Fruit fly (Drosophila melanogaster) whole organism, prepupa: Measurements from ENCODE around the gene drn.

ENCODE experiments used
- CG32006 ChIP-seq: fragments of 200-800 bp; sonication (Bioruptor generic); optimal IDR thresholded peaks from 3 replicates; lab custom pipeline; 2017; ENCODE audit warnings: missing biosample characterization, mild to moderate bottlenecking, missing genetic modification characterization
- CG4318 ChIP-seq: fragments of 200-800 bp; sonication (Bioruptor generic); optimal IDR thresholded peaks from 3 replicates; lab custom pipeline; 2017; ENCODE audit warnings: missing biosample characterization, mild to moderate bottlenecking, missing genetic modification characterization
- CG6276 ChIP-seq: fragments of 200-800 bp; sonication (Bioruptor generic); optimal IDR thresholded peaks from 2 replicates; lab custom pipeline; 2017; ENCODE audit warnings: missing biosample characterization, mild to moderate bottlenecking, missing genetic modification characterization
- Smox ChIP-seq: fragments of 200-800 bp; sonication (Bioruptor generic); optimal IDR thresholded peaks from 3 replicates; lab custom pipeline; 2016; ENCODE audit warnings: missing biosample characterization, missing genetic modification characterization
- cyc ChIP-seq: fragments of 200-800 bp; sonication (Bioruptor generic); optimal IDR thresholded peaks from 3 replicates; lab custom pipeline; 2016; ENCODE audit warnings: missing biosample characterization, missing genetic modification characterization
- fd85E ChIP-seq: fragments of 200-800 bp; sonication (Bioruptor generic); optimal IDR thresholded peaks from 3 replicates; lab custom pipeline; 2016; ENCODE audit warnings: missing biosample characterization, missing genetic modification characterization
- pdm3 ChIP-seq: fragments of 200-800 bp; sonication (Bioruptor generic); optimal IDR thresholded peaks from 3 replicates; lab custom pipeline; 2016; ENCODE audit warnings: missing biosample characterization, missing genetic modification characterization
- spab ChIP-seq: fragments of 200-800 bp; sonication (Bioruptor generic); optimal IDR thresholded peaks from 2 replicates; lab custom pipeline; 2017; ENCODE audit warnings: missing biosample characterization, mild to moderate bottlenecking, missing genetic modification characterization, missing genetic modification reagents

DNA sequence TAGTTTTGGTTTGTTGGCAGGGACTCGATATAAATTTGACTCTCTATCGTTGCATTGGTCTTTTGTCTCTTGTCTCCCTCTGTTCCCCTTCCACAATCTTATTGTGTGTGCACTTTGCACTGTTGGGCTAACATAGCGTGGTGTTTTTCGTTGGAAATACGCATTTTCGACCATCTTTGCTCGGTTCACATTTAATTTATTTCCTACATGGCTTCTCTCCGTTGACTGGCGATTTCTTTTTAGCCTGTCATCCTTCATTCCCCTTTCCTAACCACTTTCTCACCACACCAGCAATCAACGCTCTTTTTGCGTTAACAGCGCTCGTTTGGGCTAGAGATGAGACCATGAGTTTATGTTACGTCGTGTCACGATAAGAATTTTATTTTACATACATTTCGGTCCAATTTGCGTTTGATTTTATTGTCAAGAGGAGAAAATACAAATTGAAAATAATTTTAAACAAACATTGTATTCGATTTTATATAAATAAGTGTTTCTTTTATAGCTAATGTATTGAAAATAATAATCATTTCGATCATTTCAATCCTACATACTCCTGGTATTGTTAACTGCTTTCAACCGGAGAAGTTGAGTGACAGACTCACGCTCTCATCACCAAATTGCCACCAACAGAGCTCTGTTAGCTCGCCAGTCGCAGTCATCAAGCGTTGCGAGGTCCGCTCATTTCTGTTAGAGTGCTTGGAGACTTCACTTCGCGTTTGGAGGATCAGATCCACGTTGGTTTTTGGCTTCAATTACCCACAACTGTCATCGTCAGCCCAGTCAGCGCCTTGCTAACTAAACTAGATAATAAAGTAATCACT, 1.4 kb downstream of the drn start:
- peak; percentile 73 for TF ChIP-seq CG6276 (GFP tag; lab: Kevin White, UChicago)
- peak; percentile 88 for TF ChIP-seq Smox
- TF ChIP-seq fd85E (GFP tag; lab: Kevin White, UChicago) = peak; percentile 24
- TF ChIP-seq pdm3 (GFP tag; lab: Kevin White, UChicago) = peak; percentile 82
- TF ChIP-seq spab (GFP tag; lab: Kevin White, UChicago) = peak; percentile 68
- TF ChIP-seq CG32006 = peak; percentile 85
- TF ChIP-seq cyc (GFP tag; lab: Kevin White, UChicago) = peak; percentile 75
- TF ChIP-seq CG4318 = peak; percentile 70
